Fruit fly (Drosophila melanogaster) whole organism, wandering third instar larva: ENCODE results near the gene CG13810.

Experiments used
- Dfd ChIP-seq: fragments of >200 bp; optimal IDR thresholded peaks from 2 replicates; lab custom pipeline; 2017; ENCODE audit warnings: missing biosample characterization, missing genetic modification characterization
- GATAd ChIP-seq: sonication (Bioruptor generic); optimal IDR thresholded peaks from 2 replicates; lab custom pipeline; 2016; ENCODE audit warnings: missing biosample characterization, missing genetic modification characterization
- N ChIP-seq: fragments of >200 bp; optimal IDR thresholded peaks from 2 replicates; lab custom pipeline; 2018; ENCODE audit warnings: missing biosample characterization, missing external identifiers, missing genetic modification characterization
- ey ChIP-seq: fragments of 200-800 bp; sonication (Bioruptor generic); optimal IDR thresholded peaks from 2 replicates; lab custom pipeline; 2016; ENCODE audit warnings: missing biosample characterization, missing genetic modification characterization
- jim ChIP-seq: fragments of 175-275, 200-325 bp; sonication (Bioruptor generic); optimal IDR thresholded peaks from 2 replicates; lab custom pipeline; 2016; ENCODE audit warnings: missing biosample characterization, mild to moderate bottlenecking, missing genetic modification characterization
- lola ChIP-seq: fragments of >200 bp; optimal IDR thresholded peaks from 2 replicates; lab custom pipeline; 2017; ENCODE audit warnings: missing biosample characterization, missing genetic modification characterization
- sage ChIP-seq: fragments of 200-800 bp; sonication (Bioruptor generic); optimal IDR thresholded peaks from 2 replicates; lab custom pipeline; 2016; ENCODE audit warnings: missing biosample characterization, mild to moderate bottlenecking, missing genetic modification characterization
- sv ChIP-seq: fragments of 200-800 bp; sonication (Bioruptor generic); optimal IDR thresholded peaks from 3 replicates; lab custom pipeline; 2016; ENCODE audit warnings: missing biosample characterization, missing genetic modification characterization

- TF ChIP-seq N (GFP tag; lab: Kevin White, UChicago) (no peak), Dfd (GFP tag; lab: Kevin White, UChicago) (no peak), sv (GFP tag; lab: Kevin White, UChicago) (no peak), ey (GFP tag; lab: Kevin White, UChicago) (no peak), lola (GFP tag; lab: Kevin White, UChicago) (no peak), jim (GFP tag; lab: Kevin White, UChicago) (no peak), GATAd (no peak), sage (GFP tag; lab: Kevin White, UChicago) (no peak)
Observed at dm6 chr3L:2185630-2186029, at the start of gene CG13810.
